Worm (Caenorhabditis elegans) whole organism, L2 larva: ENCODE data around the gene C06A1.3.

Experiments
- C34F6.9 ChIP-seq: fragments of 150-350 bp; optimal IDR thresholded peaks from 2 replicates; lab custom pipeline; 2014; ENCODE audit warnings: missing biosample characterization, missing genetic modification characterization
- F13H6.1 ChIP-seq: sonication (generic microtip); optimal IDR thresholded peaks from 2 replicates; lab custom pipeline; 2016; ENCODE audit warnings: missing genetic modification characterization, missing compliant biosample characterization
- Y55F3AM.14 ChIP-seq: fragments of 200-800 bp; sonication (Bioruptor generic); optimal IDR thresholded peaks from 2 replicates; lab custom pipeline; 2018; ENCODE audit warnings: mild to moderate bottlenecking, missing genetic modification characterization, missing compliant biosample characterization
- ZK546.5 ChIP-seq: sonication (generic microtip); optimal IDR thresholded peaks from 2 replicates; lab custom pipeline; 2017; ENCODE audit warnings: missing biosample characterization, missing genetic modification characterization
- ama-1 ChIP-seq: fragments of 150-350 bp; optimal IDR thresholded peaks from 2 replicates; lab custom pipeline; 2018; ENCODE audit warnings: inconsistent platforms
- ceh-16 ChIP-seq: fragments of 150-350 bp; optimal IDR thresholded peaks from 2 replicates; lab custom pipeline; 2014; ENCODE audit warnings: missing biosample characterization, missing genetic modification characterization
- dmd-4 ChIP-seq: sonication (generic microtip); optimal IDR thresholded peaks from 2 replicates; lab custom pipeline; 2017; ENCODE audit warnings: missing biosample characterization, missing genetic modification characterization
- egl-27 ChIP-seq: sonication (generic microtip); optimal IDR thresholded peaks from 3 replicates; lab custom pipeline; 2017; ENCODE audit warnings: missing biosample characterization, missing genetic modification reagents, missing genetic modification characterization
- elt-3 ChIP-seq: sonication (generic microtip); optimal IDR thresholded peaks from 2 replicates; lab custom pipeline; 2017; ENCODE audit warnings: missing biosample characterization, missing genetic modification characterization
- gmeb-1 ChIP-seq: fragments of 150-350 bp; optimal IDR thresholded peaks from 2 replicates; lab custom pipeline; 2014; ENCODE audit warnings: missing biosample characterization, missing genetic modification characterization
- lin-11 ChIP-seq: fragments of 150-350 bp; sonication (generic microtip); optimal IDR thresholded peaks from 2 replicates; lab custom pipeline; 2014; ENCODE audit warnings: missing biosample characterization, missing genetic modification characterization, inconsistent platforms, mixed read lengths
- lin-39 ChIP-seq: fragments of 150-350 bp; optimal IDR thresholded peaks from 2 replicates; lab custom pipeline; 2014; ENCODE audit warnings: missing biosample characterization, missing genetic modification reagents, missing genetic modification characterization
- mab-5 ChIP-seq: fragments of 150-350 bp; optimal IDR thresholded peaks from 2 replicates; lab custom pipeline; 2014; ENCODE audit warnings: missing biosample characterization, missing genetic modification characterization
- mbf-1 ChIP-seq: sonication (generic microtip); optimal IDR thresholded peaks from 2 replicates; lab custom pipeline; 2017; ENCODE audit warnings: missing biosample characterization, missing genetic modification characterization
- nhr-10 ChIP-seq: sonication (generic microtip); optimal IDR thresholded peaks from 2 replicates; lab custom pipeline; 2017; ENCODE audit warnings: missing biosample characterization, missing genetic modification characterization
- nhr-11 ChIP-seq: fragments of 150-350 bp; optimal IDR thresholded peaks from 2 replicates; lab custom pipeline; 2014; ENCODE audit warnings: missing biosample characterization, missing genetic modification characterization
- nhr-12 ChIP-seq: fragments of 150-350 bp; optimal IDR thresholded peaks from 2 replicates; lab custom pipeline; 2014; ENCODE audit warnings: missing biosample characterization, missing genetic modification characterization
- nhr-129 ChIP-seq: fragments of 150-350 bp; optimal IDR thresholded peaks from 2 replicates; lab custom pipeline; 2014; ENCODE audit warnings: missing biosample characterization, missing genetic modification characterization
- nhr-21 ChIP-seq: fragments of 150-350 bp; optimal IDR thresholded peaks from 2 replicates; lab custom pipeline; 2014; ENCODE audit warnings: missing biosample characterization, missing genetic modification characterization
- nhr-23 ChIP-seq: fragments of 150-350 bp; optimal IDR thresholded peaks from 2 replicates; lab custom pipeline; 2014; ENCODE audit warnings: missing biosample characterization, missing genetic modification reagents, missing genetic modification characterization
- nhr-25 ChIP-seq: fragments of 150-350 bp; sonication (generic microtip); optimal IDR thresholded peaks from 3 replicates; lab custom pipeline; 2014; ENCODE audit warnings: missing biosample characterization, missing genetic modification characterization
- nhr-6 ChIP-seq: fragments of 150-350 bp; optimal IDR thresholded peaks from 2 replicates; lab custom pipeline; 2014; ENCODE audit warnings: missing biosample characterization, missing genetic modification characterization
- nhr-77 ChIP-seq: fragments of 150-350 bp; optimal IDR thresholded peaks from 2 replicates; lab custom pipeline; 2014; ENCODE audit warnings: missing biosample characterization, missing genetic modification characterization
- peb-1 ChIP-seq: fragments of 150-350 bp; optimal IDR thresholded peaks from 2 replicates; lab custom pipeline; 2014; ENCODE audit warnings: missing biosample characterization, missing genetic modification characterization
- sem-4 ChIP-seq: fragments of 150-350 bp; optimal IDR thresholded peaks from 2 replicates; lab custom pipeline; 2014; ENCODE audit warnings: missing biosample characterization, missing genetic modification reagents, missing genetic modification characterization
- sma-3 ChIP-seq: sonication (generic microtip); optimal IDR thresholded peaks from 2 replicates; lab custom pipeline; 2016; ENCODE audit warnings: missing genetic modification reagents, missing genetic modification characterization, missing compliant biosample characterization
- sma-9 ChIP-seq, 2 experiments: fragments of 150-350 bp in 1 of 2; sonication (generic microtip) in 1 of 2; optimal IDR thresholded peaks; 2 replicates each; lab custom pipeline; 2014 to 2016; ENCODE audit warnings: missing genetic modification characterization in 2 of 2, mild to moderate bottlenecking in 1 of 2, missing biosample characterization in 1 of 2, missing compliant biosample characterization in 1 of 2, missing genetic modification reagents in 1 of 2, moderate library complexity in 1 of 2
- snpc-4 ChIP-seq: fragments of 150-350 bp; optimal IDR thresholded peaks from 2 replicates; lab custom pipeline; 2014; ENCODE audit warnings: missing biosample characterization, missing genetic modification characterization
- zag-1 ChIP-seq: fragments of 150-350 bp; optimal IDR thresholded peaks from 2 replicates; lab custom pipeline; 2014; ENCODE audit warnings: missing biosample characterization, missing genetic modification characterization
- ztf-1 ChIP-seq: fragments of 200-800 bp; sonication (Bioruptor generic); conservative IDR thresholded peaks from 2 replicates; pipeline ENCODE4 v1.3.6; 2022; ENCODE audit warnings: missing genetic modification characterization, missing compliant biosample characterization
- ztf-4 ChIP-seq: fragments of 150-350 bp; optimal IDR thresholded peaks from 2 replicates; lab custom pipeline; 2014; ENCODE audit warnings: missing biosample characterization, missing genetic modification characterization

C06A1.3 gene

ce11 chrII:10580833-10581232 lies 8.8 kb downstream of the C06A1.3 start, which contains the start of gene dap-3:
Gene dap-3, plus strand, starts transcription at chrII:10581133.
- TF ChIP-seq mab-5 (tag; lab: Kevin White, UChicago) (no peak), mbf-1 (no peak), nhr-77 (tag; lab: Kevin White, UChicago) (no peak), F13H6.1 (tag; lab: Kevin White, UChicago) (no peak), ZK546.5 (tag; lab: Kevin White, UChicago) (no peak), nhr-12 (no peak), lin-39 (tag; lab: Kevin White, UChicago) (no peak), snpc-4 (tag; lab: Kevin White, UChicago) (no peak)
- TF ChIP-seq, all 48 proteins: peak for 0

ce11 chrII:10582318-10582717 lies 10.3 kb downstream of the C06A1.3 start, which contains the start of gene mrps-22:
Gene mrps-22, plus strand, starts transcription at chrII:10582618.
- TF ChIP-seq sma-9 (GFP tag; optimal IDR thresholded peaks at IDR 0.05; lab: Kevin White, UChicago), result no peak
- no peak for TF ChIP-seq sma-9 (tag; optimal IDR thresholded peaks at IDR 0.05; lab: Kevin White, UChicago)
- TF ChIP-seq, all 48 proteins: peak for 0

ce11 chrII:10584036-10584435 lies 12.0 kb downstream of the C06A1.3 start, which contains the start of gene algn-9:
Gene algn-9, plus strand, starts transcription at chrII:10584336.
- no peak for TF ChIP-seq ztf-1
- no peak for TF ChIP-seq C34F6.9 (tag; lab: Kevin White, UChicago)
- no peak for TF ChIP-seq ama-1 (lab: Kevin White, UChicago)
- no peak for TF ChIP-seq nhr-21
- TF ChIP-seq nhr-11, result no peak
- no peak for TF ChIP-seq nhr-25 (tag; lab: Kevin White, UChicago)
- TF ChIP-seq Y55F3AM.14 (GFP tag; lab: Kevin White, UChicago), result no peak
- TF ChIP-seq nhr-6 (tag; lab: Kevin White, UChicago), result no peak
- no peak for TF ChIP-seq F13H6.1 (tag; lab: Kevin White, UChicago)
- TF ChIP-seq peb-1 (tag; lab: Kevin White, UChicago), result no peak
- no peak for TF ChIP-seq egl-27 (tag; lab: Kevin White, UChicago)
- no peak for TF ChIP-seq lin-11 (tag; lab: Kevin White, UChicago)
- no peak for TF ChIP-seq mbf-1

- TF ChIP-seq nhr-11 (no peak), nhr-129 (tag; lab: Kevin White, UChicago) (no peak), ceh-16 (tag; lab: Kevin White, UChicago) (no peak), nhr-23 (tag; lab: Kevin White, UChicago) (no peak), Y55F3AM.14 (GFP tag; lab: Kevin White, UChicago) (no peak), nhr-10 (tag; lab: Kevin White, UChicago) (no peak), gmeb-1 (tag; lab: Kevin White, UChicago) (no peak), dmd-4 (tag; lab: Kevin White, UChicago) (no peak), lin-39 (tag; lab: Kevin White, UChicago) (no peak)
Measured at ce11 chrII:10587742-10588141, 15.7 kb downstream of the C06A1.3 start, which contains the start of gene crn-3. Gene crn-3, plus strand, starts transcription at chrII:10588042.

- TF ChIP-seq C34F6.9 (tag; lab: Kevin White, UChicago) (no peak), zag-1 (tag; lab: Kevin White, UChicago) (no peak), nhr-21 (no peak)
- TF ChIP-seq, all 48 proteins: peak for 0
Measured at ce11 chrII:10592452-10592851, 20.4 kb downstream of the C06A1.3 start, which contains the start of gene crn-5. Gene crn-5, plus strand, starts transcription at chrII:10592752.

ce11 chrII:10594312-10594711 lies 22.2 kb downstream of the C06A1.3 start:
- no peak for TF ChIP-seq nhr-12
- no peak for TF ChIP-seq elt-3 (tag; lab: Kevin White, UChicago)
- no peak for TF ChIP-seq Y55F3AM.14 (GFP tag; lab: Kevin White, UChicago)
- TF ChIP-seq sma-3, result no peak
- TF ChIP-seq nhr-129 (tag; lab: Kevin White, UChicago), result no peak
- TF ChIP-seq nhr-10 (tag; lab: Kevin White, UChicago), result no peak
- TF ChIP-seq ztf-4 (tag; lab: Kevin White, UChicago), result no peak
- TF ChIP-seq nhr-6 (tag; lab: Kevin White, UChicago), result no peak
- TF ChIP-seq mbf-1, result no peak
- no peak for TF ChIP-seq snpc-4 (tag; lab: Kevin White, UChicago)
- no peak for TF ChIP-seq nhr-77 (tag; lab: Kevin White, UChicago)
- TF ChIP-seq mab-5 (tag; lab: Kevin White, UChicago), result no peak
- no peak for TF ChIP-seq sem-4
